Worm (Caenorhabditis elegans): ENCODE measurements around the gene F26G1.15.

The F26G1.15 gene

DNA sequence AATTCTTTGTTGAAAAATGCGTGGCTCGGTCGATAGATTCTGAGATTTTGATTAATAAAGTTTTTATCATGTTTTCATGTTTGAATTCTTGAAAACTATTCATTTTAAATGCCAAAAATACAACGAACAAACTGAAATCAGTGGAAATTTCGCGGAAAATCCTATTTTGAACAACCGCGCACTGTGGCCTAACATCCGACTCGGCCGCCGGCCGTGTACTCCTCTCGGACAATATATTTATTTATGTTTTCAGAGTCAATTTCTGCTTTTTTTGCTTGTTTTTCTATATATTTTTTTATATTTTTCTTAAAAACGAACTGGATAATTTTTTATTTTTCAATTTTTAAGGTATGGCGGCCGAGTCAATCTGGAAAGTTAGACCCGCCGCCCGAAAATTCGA, 1.2 kb downstream of the F26G1.15 start, which contains the start of gene F26G1.1 (continued):
- TF ChIP-seq efl-1 (GFP tag; optimal IDR thresholded peaks at IDR 0.05) = peak; percentile 59
- no peak for TF ChIP-seq snpc-1.3 (tag; optimal IDR thresholded peaks at IDR 0.05; ENCODE audit: insufficient read depth)
- TF ChIP-seq mcd-1 (GFP tag; IDR thresholded peaks at IDR 0.05) = peak; percentile 70
- TF ChIP-seq lir-1 (GFP tag; conservative IDR thresholded peaks at IDR 0.05) = peak; percentile 57; the same call in 1 of the 2 replicates
- peak; percentile 27; the same call in 1 of the 2 replicates for TF ChIP-seq hmg-1.2 (GFP tag; IDR thresholded peaks at IDR 0.05)
- TF ChIP-seq bed-2 (GFP tag; IDR thresholded peaks at IDR 0.05) = peak; percentile 60; the same call in 1 of the 2 replicates
- no peak for TF ChIP-seq hsf-1 (GFP tag; IDR thresholded peaks at IDR 0.05)
- peak; percentile 55 for TF ChIP-seq F33H1.4 (GFP tag; IDR thresholded peaks at IDR 0.05)
- no peak for TF ChIP-seq tbx-9 (tag; optimal IDR thresholded peaks at IDR 0.05; ENCODE audit: borderline replicate concordance)
- 0 out of 2 replicates have a peak, but pooled peaks have one; percentile 57 for TF ChIP-seq aptf-2 (GFP tag; conservative IDR thresholded peaks at IDR 0.05)
- peak; percentile 51 for TF ChIP-seq F22D6.2 (tag; optimal IDR thresholded peaks at IDR 0.05)
- no peak for TF ChIP-seq aptf-3 (GFP tag; IDR thresholded peaks at IDR 0.05)
- 0 out of 2 replicates have a peak, but pooled peaks have one; percentile 28 for TF ChIP-seq rcor-1 (GFP tag; IDR thresholded peaks at IDR 0.05)
- TF ChIP-seq ceh-27 (GFP tag; optimal IDR thresholded peaks at IDR 0.05) = peak; percentile 77
- TF ChIP-seq hlh-26 (GFP tag; conservative IDR thresholded peaks at IDR 0.05) = no peak
- peak; percentile 1 for TF ChIP-seq F10E7.11 (tag; optimal IDR thresholded peaks at IDR 0.05)
- TF ChIP-seq nhr-120 (GFP tag; IDR thresholded peaks at IDR 0.05) = no peak
- 0 out of 2 replicates have a peak, but pooled peaks have one; percentile 37 for TF ChIP-seq hmg-20 (GFP tag; IDR thresholded peaks at IDR 0.05)
- peak in 1 of 3 experiments; percentile 86 for TF ChIP-seq lin-35 (GFP tag; optimal IDR thresholded peaks at IDR 0.05)
- TF ChIP-seq nhr-90 (tag; optimal IDR thresholded peaks at IDR 0.05) = no peak
- no peak for TF ChIP-seq ceh-58 (GFP tag; IDR thresholded peaks at IDR 0.05)
- peak; percentile 1 for TF ChIP-seq him-1 (tag; optimal IDR thresholded peaks at IDR 0.05)
- TF ChIP-seq nfya-1 (tag; optimal IDR thresholded peaks at IDR 0.05; ENCODE audit: borderline replicate concordance, insufficient read depth) = no peak
- peak; percentile 2 for TF ChIP-seq F23B12.7 (tag; optimal IDR thresholded peaks at IDR 0.05; ENCODE audit: insufficient read depth)
- peak; percentile 54; the same call in 1 of the 2 replicates for TF ChIP-seq dox-1 (GFP tag; IDR thresholded peaks at IDR 0.05)
- no peak for TF ChIP-seq chd-7 (tag; optimal IDR thresholded peaks at IDR 0.05)
- TF ChIP-seq K11D2.4 (GFP tag; IDR thresholded peaks at IDR 0.05) = peak; percentile 62
- TF ChIP-seq hrde-1 (tag; optimal IDR thresholded peaks at IDR 0.05; ENCODE audit: borderline replicate concordance) = peak; percentile 52
- TF ChIP-seq pbrm-1 (GFP tag; IDR thresholded peaks at IDR 0.05) = no peak
- TF ChIP-seq madf-6 (GFP tag; IDR thresholded peaks at IDR 0.05) = peak; percentile 68
- no peak for TF ChIP-seq sea-2 (GFP tag; IDR thresholded peaks at IDR 0.05)
- no peak for TF ChIP-seq egl-44 (GFP tag; IDR thresholded peaks at IDR 0.05)
- peak; percentile 24 for TF ChIP-seq madf-10 (tag; optimal IDR thresholded peaks at IDR 0.05)
- TF ChIP-seq xnd-1 (tag; optimal IDR thresholded peaks at IDR 0.05) = peak; percentile 22
- TF ChIP-seq ztf-22 (GFP tag; optimal IDR thresholded peaks at IDR 0.05) = no peak
- peak; percentile 9 for TF ChIP-seq K12H6.12 (tag; optimal IDR thresholded peaks at IDR 0.05)
- no peak for TF ChIP-seq unc-62 (GFP tag; optimal IDR thresholded peaks at IDR 0.05)
- TF ChIP-seq dpl-1 (GFP tag; optimal IDR thresholded peaks at IDR 0.05) = peak; percentile 42
- TF ChIP-seq Y56A3A.18 (GFP tag; IDR thresholded peaks at IDR 0.05) = no peak
- TF ChIP-seq cebp-2 (GFP tag; IDR thresholded peaks at IDR 0.05) = no peak
- TF ChIP-seq snpc-3.4 (tag; optimal IDR thresholded peaks at IDR 0.05) = no peak
- no peak for TF ChIP-seq pha-4 (tag; optimal IDR thresholded peaks at IDR 0.05)
- TF ChIP-seq attf-3 (GFP tag; conservative IDR thresholded peaks at IDR 0.05) = peak; percentile 78
- TF ChIP-seq ztf-25 (GFP tag; IDR thresholded peaks at IDR 0.05) = 0 out of 2 replicates have a peak, but pooled peaks have one; percentile 18
- TF ChIP-seq let-607 (tag; optimal IDR thresholded peaks at IDR 0.05) = peak in 1 of 2 experiments; percentile 34
- peak; percentile 81 for TF ChIP-seq unc-130 (GFP tag; optimal IDR thresholded peaks at IDR 0.05)
